Worm (Caenorhabditis elegans) whole organism, L1 larva: ENCODE results near the gene srd-11.

Experiments used
- C04F5.9 ChIP-seq: sonication (generic microtip); optimal IDR thresholded peaks from 2 replicates; lab custom pipeline; 2016; ENCODE audit warnings: missing genetic modification characterization, missing compliant biosample characterization
- C16A3.4 ChIP-seq: fragments of 150-350 bp; optimal IDR thresholded peaks from 2 replicates; lab custom pipeline; 2014; ENCODE audit warnings: missing biosample characterization, missing genetic modification characterization
- F16B12.6 ChIP-seq: fragments of 150-350 bp; optimal IDR thresholded peaks from 2 replicates; lab custom pipeline; 2014; ENCODE audit warnings: missing biosample characterization, missing genetic modification characterization
- alr-1 ChIP-seq: fragments of 200-800 bp; sonication (Bioruptor generic); optimal IDR thresholded peaks from 2 replicates; lab custom pipeline; 2018; ENCODE audit warnings: borderline replicate concordance, mild to moderate bottlenecking, missing genetic modification characterization, missing compliant biosample characterization
- aly-2 ChIP-seq: fragments of 150-350 bp; optimal IDR thresholded peaks from 2 replicates; lab custom pipeline; 2014; ENCODE audit warnings: missing biosample characterization, missing genetic modification characterization
- ama-1 ChIP-seq: fragments of 150-350 bp; optimal IDR thresholded peaks from 2 replicates; lab custom pipeline; 2014
- blmp-1 ChIP-seq: fragments of 150-350 bp; optimal IDR thresholded peaks from 2 replicates; lab custom pipeline; 2014; ENCODE audit warnings: missing biosample characterization, missing genetic modification characterization
- ceh-63 ChIP-seq: fragments of 200-800 bp; sonication (Bioruptor generic); optimal IDR thresholded peaks from 2 replicates; lab custom pipeline; 2018; ENCODE audit warnings: mild to moderate bottlenecking, missing genetic modification characterization, missing compliant biosample characterization
- ceh-8 ChIP-seq: fragments of 200-800 bp; sonication (Bioruptor generic); optimal IDR thresholded peaks from 2 replicates; lab custom pipeline; 2018; ENCODE audit warnings: mild to moderate bottlenecking, missing genetic modification characterization, moderate library complexity, missing compliant biosample characterization
- ceh-82 ChIP-seq, 3 experiments: fragments of 150-350 bp in 1 of 3; sonication (generic microtip) in 2 of 3; optimal IDR thresholded peaks; 2 replicates each; lab custom pipeline; 2014 to 2017; ENCODE audit warnings: missing biosample characterization in 3 of 3, missing genetic modification characterization in 3 of 3
- ceh-88 ChIP-seq: fragments of 200-800 bp; sonication (Bioruptor generic); IDR thresholded peaks from 2 replicates; pipeline ENCODE4 v1.3.6; 2022; ENCODE audit warnings: missing genetic modification characterization, missing compliant biosample characterization
- ces-1 ChIP-seq: fragments of 150-350 bp; optimal IDR thresholded peaks from 2 replicates; lab custom pipeline; 2014; ENCODE audit warnings: missing biosample characterization, missing genetic modification reagents, missing genetic modification characterization
- dpl-1 ChIP-seq, 3 experiments: fragments of 150-350 bp in 2 of 3; sonication (generic microtip) in 1 of 3; optimal IDR thresholded peaks; 2 replicates each; lab custom pipeline; 2014 to 2017; ENCODE audit warnings: missing biosample characterization in 3 of 3, missing genetic modification characterization in 3 of 3, missing genetic modification reagents in 3 of 3
- efl-3 ChIP-seq: fragments of 200-800 bp; sonication (Bioruptor generic); optimal IDR thresholded peaks from 2 replicates; lab custom pipeline; 2018; ENCODE audit warnings: mild to moderate bottlenecking, missing genetic modification characterization, missing compliant biosample characterization
- egl-27 ChIP-seq, 2 experiments: fragments of 150-350 bp in 1 of 2; sonication (generic microtip); optimal IDR thresholded peaks; 3 replicates each; lab custom pipeline; 2017 to 2018; ENCODE audit warnings: missing biosample characterization in 2 of 2, missing genetic modification characterization in 2 of 2, missing genetic modification reagents in 2 of 2
- elt-2 ChIP-seq: sonication (generic microtip); optimal IDR thresholded peaks from 2 replicates; lab custom pipeline; 2016; ENCODE audit warnings: missing genetic modification characterization, mild to moderate bottlenecking, inconsistent platforms, missing compliant biosample characterization, missing genetic modification reagents
- fkh-4 ChIP-seq: sonication (generic microtip); optimal IDR thresholded peaks from 2 replicates; lab custom pipeline; 2016; ENCODE audit warnings: missing compliant biosample characterization, missing genetic modification characterization, borderline replicate concordance
- grh-1 ChIP-seq: fragments of 200-800 bp; sonication (Bioruptor generic); IDR thresholded peaks from 2 replicates; pipeline ENCODE4 v1.3.6; 2022; ENCODE audit warnings: missing genetic modification reagents, missing genetic modification characterization, missing compliant biosample characterization
- hlh-4 ChIP-seq: sonication (generic microtip); optimal IDR thresholded peaks from 2 replicates; lab custom pipeline; 2016; ENCODE audit warnings: mild to moderate bottlenecking, missing genetic modification characterization, missing compliant biosample characterization
- hpl-2 ChIP-seq: fragments of 150-350 bp; optimal IDR thresholded peaks from 2 replicates; lab custom pipeline; 2014; ENCODE audit warnings: missing biosample characterization, missing genetic modification reagents, missing genetic modification characterization
- jun-1 ChIP-seq: fragments of 150-350 bp; optimal IDR thresholded peaks from 2 replicates; lab custom pipeline; 2014; ENCODE audit warnings: missing biosample characterization, missing genetic modification reagents, missing genetic modification characterization
- lin-14 ChIP-seq: fragments of 200-800 bp; sonication (Bioruptor generic); optimal IDR thresholded peaks from 2 replicates; lab custom pipeline; 2018; ENCODE audit warnings: mild to moderate bottlenecking, missing genetic modification characterization, moderate library complexity, missing compliant biosample characterization
- lin-15B ChIP-seq: fragments of 150-350 bp; sonication (generic microtip); optimal IDR thresholded peaks from 3 replicates; lab custom pipeline; 2014; ENCODE audit warnings: missing biosample characterization, missing genetic modification characterization
- lin-35 ChIP-seq, 2 experiments: fragments of 150-350 bp; optimal IDR thresholded peaks; 2 replicates each; lab custom pipeline; 2014; ENCODE audit warnings: missing biosample characterization in 2 of 2, missing genetic modification characterization in 2 of 2, missing genetic modification reagents in 2 of 2
- lsy-2 ChIP-seq, 2 experiments: fragments of 150-350 bp; optimal IDR thresholded peaks; 2 replicates each; lab custom pipeline; 2014; ENCODE audit warnings: missing biosample characterization in 2 of 2, missing genetic modification characterization in 2 of 2
- mab-9 ChIP-seq: fragments of 200-800 bp; sonication (Bioruptor generic); IDR thresholded peaks from 2 replicates; pipeline ENCODE4 v1.3.6; 2022; ENCODE audit warnings: missing genetic modification reagents, missing genetic modification characterization, missing compliant biosample characterization
- mdl-1 ChIP-seq, 2 experiments: fragments of 150-350 bp; optimal IDR thresholded peaks; 2 replicates each; lab custom pipeline; 2014 to 2017; ENCODE audit warnings: missing biosample characterization in 2 of 2, missing genetic modification characterization in 2 of 2, inconsistent platforms in 1 of 2
- mef-2 ChIP-seq: fragments of 150-350 bp; optimal IDR thresholded peaks from 2 replicates; lab custom pipeline; 2014; ENCODE audit warnings: missing biosample characterization, missing genetic modification characterization
- nhr-11 ChIP-seq: fragments of 150-350 bp; optimal IDR thresholded peaks from 2 replicates; lab custom pipeline; 2014; ENCODE audit warnings: missing biosample characterization, missing genetic modification characterization
- nhr-12 ChIP-seq: sonication (generic microtip); optimal IDR thresholded peaks from 2 replicates; lab custom pipeline; 2017; ENCODE audit warnings: missing biosample characterization, missing genetic modification characterization
- nhr-19 ChIP-seq: fragments of 200-800 bp; sonication (Bioruptor generic); conservative IDR thresholded peaks from 2 replicates; pipeline ENCODE4 v1.3.6; 2022; ENCODE audit warnings: missing genetic modification characterization, missing compliant biosample characterization
- nhr-237 ChIP-seq: fragments of 150-350 bp; optimal IDR thresholded peaks from 2 replicates; lab custom pipeline; 2014; ENCODE audit warnings: missing biosample characterization, missing genetic modification characterization
- nhr-28 ChIP-seq: fragments of 150-350 bp; optimal IDR thresholded peaks from 2 replicates; lab custom pipeline; 2014; ENCODE audit warnings: missing biosample characterization, missing genetic modification characterization
- nhr-47 ChIP-seq: sonication (generic microtip); optimal IDR thresholded peaks from 2 replicates; lab custom pipeline; 2016; ENCODE audit warnings: mild to moderate bottlenecking, missing genetic modification characterization, moderate library complexity, missing compliant biosample characterization
- nhr-76 ChIP-seq: sonication (generic microtip); optimal IDR thresholded peaks from 2 replicates; lab custom pipeline; 2017; ENCODE audit warnings: missing biosample characterization, missing genetic modification characterization
- nhr-77 ChIP-seq: fragments of 150-350 bp; optimal IDR thresholded peaks from 2 replicates; lab custom pipeline; 2014; ENCODE audit warnings: missing biosample characterization, missing genetic modification characterization
- nhr-84 ChIP-seq: sonication (generic microtip); optimal IDR thresholded peaks from 2 replicates; lab custom pipeline; 2017; ENCODE audit warnings: missing biosample characterization, missing genetic modification characterization
- pax-3 ChIP-seq: fragments of 200-800 bp; sonication (Bioruptor generic); optimal IDR thresholded peaks from 2 replicates; lab custom pipeline; 2018; ENCODE audit warnings: mild to moderate bottlenecking, missing genetic modification characterization, moderate library complexity, missing compliant biosample characterization
- skn-1 ChIP-seq: fragments of 150-350 bp; optimal IDR thresholded peaks from 2 replicates; lab custom pipeline; 2014; ENCODE audit warnings: missing biosample characterization, missing genetic modification characterization
- snu-23 ChIP-seq: sonication (generic microtip); optimal IDR thresholded peaks from 2 replicates; lab custom pipeline; 2016; ENCODE audit warnings: missing genetic modification characterization, missing compliant biosample characterization
- sup-37 ChIP-seq: fragments of 200-800 bp; sonication (Bioruptor generic); optimal IDR thresholded peaks from 2 replicates; lab custom pipeline; 2018; ENCODE audit warnings: mild to moderate bottlenecking, missing genetic modification characterization, missing compliant biosample characterization
- swsn-7 ChIP-seq: sonication (generic microtip); optimal IDR thresholded peaks from 2 replicates; lab custom pipeline; 2016; ENCODE audit warnings: missing genetic modification characterization, missing compliant biosample characterization
- tbx-2 ChIP-seq: sonication (generic microtip); optimal IDR thresholded peaks from 2 replicates; lab custom pipeline; 2016; ENCODE audit warnings: missing genetic modification characterization, missing compliant biosample characterization
- tlp-1 ChIP-seq: fragments of 150-350 bp; optimal IDR thresholded peaks from 2 replicates; lab custom pipeline; 2014; ENCODE audit warnings: missing biosample characterization, missing genetic modification characterization
- unc-30 ChIP-seq: sonication (generic microtip); optimal IDR thresholded peaks from 2 replicates; lab custom pipeline; 2017; ENCODE audit warnings: missing biosample characterization, missing genetic modification characterization
- unc-62 ChIP-seq: fragments of 150-350 bp; optimal IDR thresholded peaks from 2 replicates; lab custom pipeline; 2014; ENCODE audit warnings: missing biosample characterization, missing genetic modification reagents, missing genetic modification characterization
- zip-4 ChIP-seq: fragments of 200-800 bp; sonication (Bioruptor generic); optimal IDR thresholded peaks from 2 replicates; lab custom pipeline; 2018; ENCODE audit warnings: mild to moderate bottlenecking, missing genetic modification characterization, moderate library complexity, missing compliant biosample characterization
- ztf-11 ChIP-seq, 2 experiments: sonication (generic microtip); optimal IDR thresholded peaks; 2 replicates each; lab custom pipeline; 2016 to 2017; ENCODE audit warnings: missing genetic modification characterization in 2 of 2, missing biosample characterization in 1 of 2, missing compliant biosample characterization in 1 of 2
- ztf-4 ChIP-seq: fragments of 150-350 bp; optimal IDR thresholded peaks from 2 replicates; lab custom pipeline; 2014; ENCODE audit warnings: missing biosample characterization, missing genetic modification characterization

The srd-11 gene

ce11 chrV:13657291-13657690, 37.6 kb upstream of the srd-11 start (continued):
- TF ChIP-seq ama-1 (lab: Kevin White, UChicago) (peak; percentile 60), C16A3.4 (peak; percentile 54), ceh-82 (tag; optimal IDR thresholded peaks at IDR 0.05; lab: Kevin White, UChicago) (peak in 1 of 3 experiments; percentile 8), mef-2 (peak; percentile 11), nhr-76 (tag; lab: Kevin White, UChicago) (no peak), ztf-11 (tag; optimal IDR thresholded peaks at IDR 0.05; lab: Kevin White, UChicago) (no peak), alr-1 (tag; lab: Kevin White, UChicago) (no peak), unc-62 (GFP tag; lab: Kevin White, UChicago) (no peak), zip-4 (no peak), nhr-12 (tag; lab: Kevin White, UChicago) (no peak), skn-1 (no peak), ceh-8 (GFP tag; lab: Kevin White, UChicago) (no peak), aly-2 (tag; lab: Kevin White, UChicago) (no peak), efl-3 (GFP tag; lab: Kevin White, UChicago) (no peak), tlp-1 (no peak), swsn-7 (tag; lab: Kevin White, UChicago) (peak; percentile 72), jun-1 (tag; lab: Kevin White, UChicago) (peak; percentile 6), lin-15B (tag; lab: Kevin White, UChicago) (no peak), nhr-28 (tag; lab: Kevin White, UChicago) (no peak), nhr-19 (GFP tag; lab: Robert Waterston, UW) (peak; percentile 89), nhr-47 (peak; percentile 76), ztf-4 (tag; lab: Kevin White, UChicago) (peak; percentile 84), tbx-2 (tag; lab: Kevin White, UChicago) (peak; percentile 77), nhr-84 (no peak), nhr-237 (no peak), nhr-11 (tag; lab: Kevin White, UChicago) (no peak), pax-3 (tag; lab: Kevin White, UChicago) (peak; percentile 14), elt-2 (peak; percentile 91), mdl-1 (tag; optimal IDR thresholded peaks at IDR 0.05; lab: Kevin White, UChicago) (peak; percentile 18 to 99), nhr-77 (no peak), fkh-4 (tag; lab: Kevin White, UChicago) (peak; percentile 51), C04F5.9 (tag; lab: Kevin White, UChicago) (no peak)

ce11 chrV:13656346-13657254, 36.9 kb upstream of the srd-11 start:
- TF ChIP-seq nhr-11 (tag; lab: Kevin White, UChicago) (no peak), C16A3.4 (peak; percentile 25), zip-4 (no peak), nhr-84 (no peak), snu-23 (peak; percentile 70), lin-14 (peak; percentile 82), ceh-63 (GFP tag; lab: Kevin White, UChicago) (no peak), grh-1 (peak; percentile 57), mab-9 (GFP tag; lab: Robert Waterston, UW) (peak; percentile 53; the same call in 1 of the 2 replicates), hpl-2 (GFP tag; lab: Kevin White, UChicago) (no peak), lsy-2 (tag; optimal IDR thresholded peaks at IDR 0.05; lab: Kevin White, UChicago) (peak; percentile 27 to 46), nhr-19 (GFP tag; lab: Robert Waterston, UW) (peak; percentile 62), ama-1 (lab: Kevin White, UChicago) (peak; percentile 86), ces-1 (GFP tag; lab: Kevin White, UChicago) (no peak), mef-2 (no peak), egl-27 (tag; optimal IDR thresholded peaks at IDR 0.05; lab: Kevin White, UChicago) (no peak), sup-37 (GFP tag; lab: Kevin White, UChicago) (no peak), lin-35 (GFP tag; optimal IDR thresholded peaks at IDR 0.05; lab: Kevin White, UChicago) (peak; percentile 46 to 83), ztf-4 (tag; lab: Kevin White, UChicago) (peak; percentile 51), blmp-1 (peak; percentile 97), hlh-4 (tag; lab: Kevin White, UChicago) (no peak), ceh-88 (GFP tag; lab: Robert Waterston, UW) (peak; percentile 39), F16B12.6 (tag; lab: Kevin White, UChicago) (no peak), skn-1 (no peak), dpl-1 (GFP tag; optimal IDR thresholded peaks at IDR 0.05; lab: Kevin White, UChicago) (peak in 2 of 3 experiments; percentile 23 to 64), nhr-12 (tag; lab: Kevin White, UChicago) (no peak), alr-1 (tag; lab: Kevin White, UChicago) (no peak), unc-30 (tag; lab: Kevin White, UChicago) (no peak)
